Fruit fly (Drosophila melanogaster) S2 (cell line): ENCODE results near the gene Tm1.

Experiments used
- CG8478 ChIP-seq: fragments of >200 bp; optimal IDR thresholded peaks from 2 replicates; lab custom pipeline; 2018
- CTCF ChIP-seq, 2 experiments: fragments of >200 bp; optimal IDR thresholded peaks; 2 replicates each; lab custom pipeline; 2018

- TF ChIP-seq CG8478 (lab: Kevin White, UChicago) = no peak
- TF ChIP-seq CTCF (optimal IDR thresholded peaks at IDR 0.05; lab: Kevin White, UChicago) = no peak
These were observed 67.4 kb downstream of the Tm1 start for dm6 chr3R:15345198-15346017.
